Worm (Caenorhabditis elegans) whole organism, mixed stage, embryonic: ENCODE data around the gene C18H2.5.

Source experiments
- ceh-83 ChIP-seq: fragments of 200-800 bp; sonication (Bioruptor generic); optimal IDR thresholded peaks from 2 replicates; lab custom pipeline; 2018; ENCODE audit warnings: mild to moderate bottlenecking, missing genetic modification characterization, missing compliant biosample characterization
- drap-1 ChIP-seq: fragments of 200-800 bp; sonication (Bioruptor generic); optimal IDR thresholded peaks from 3 replicates; lab custom pipeline; 2018; ENCODE audit warnings: mild to moderate bottlenecking, missing genetic modification characterization, missing compliant biosample characterization
- elt-1 ChIP-seq: sonication (generic microtip); optimal IDR thresholded peaks from 2 replicates; lab custom pipeline; 2017; ENCODE audit warnings: missing genetic modification characterization, mild to moderate bottlenecking, missing compliant biosample characterization, antibody characterized with exemption, moderate library complexity, borderline replicate concordance; ENCODE audit not compliant: insufficient read depth
- lsy-2 ChIP-seq: fragments of 150-350 bp; optimal IDR thresholded peaks from 2 replicates; lab custom pipeline; 2014; ENCODE audit warnings: missing biosample characterization, missing genetic modification characterization
- nhr-237 ChIP-seq: fragments of 150-350 bp; optimal IDR thresholded peaks from 2 replicates; lab custom pipeline; 2014; ENCODE audit warnings: missing biosample characterization, missing genetic modification characterization
- nhr-28 ChIP-seq: fragments of 150-350 bp; optimal IDR thresholded peaks from 2 replicates; lab custom pipeline; 2014; ENCODE audit warnings: missing biosample characterization, missing genetic modification characterization
- nhr-76 ChIP-seq: sonication (generic microtip); optimal IDR thresholded peaks from 2 replicates; lab custom pipeline; 2017; ENCODE audit warnings: missing biosample characterization, missing genetic modification characterization
- snpc-4 ChIP-seq: fragments of 150-350 bp; optimal IDR thresholded peaks from 2 replicates; lab custom pipeline; 2014; ENCODE audit warnings: missing biosample characterization, missing genetic modification characterization
- sptf-1 ChIP-seq: sonication (generic microtip); optimal IDR thresholded peaks from 2 replicates; lab custom pipeline; 2017; ENCODE audit warnings: mild to moderate bottlenecking, missing genetic modification characterization, moderate library complexity, missing compliant biosample characterization

DNA sequence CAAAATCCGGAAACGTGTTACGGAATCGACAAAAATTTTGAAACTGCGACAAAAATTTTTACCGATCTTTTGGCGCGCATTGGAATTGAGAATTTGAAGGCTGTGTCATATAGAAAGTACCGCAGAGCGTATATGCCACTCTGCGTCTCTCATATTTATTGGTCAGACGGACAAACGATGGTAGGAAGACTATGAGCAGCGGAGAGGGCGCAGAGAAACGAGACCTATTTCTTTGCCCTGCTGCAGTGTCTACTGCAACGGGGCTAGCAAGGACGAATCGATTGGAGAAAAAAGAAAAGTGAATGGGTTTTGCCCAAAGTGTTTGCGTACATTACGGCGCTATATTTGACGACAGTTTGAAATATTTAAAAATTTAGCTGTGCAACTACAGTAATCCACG lies 15.9 kb upstream of the C18H2.5 start:
- no peak for TF ChIP-seq nhr-28 (tag; lab: Kevin White, UChicago)
- no peak for TF ChIP-seq ceh-83 (GFP tag; lab: Kevin White, UChicago)
- TF ChIP-seq lsy-2: peak; percentile 36
- no peak for TF ChIP-seq snpc-4 (tag; lab: Kevin White, UChicago)
- TF ChIP-seq nhr-237 (tag; lab: Kevin White, UChicago): peak; percentile 60
- no peak for TF ChIP-seq drap-1 (GFP tag; lab: Kevin White, UChicago)
- TF ChIP-seq elt-1 (tag; lab: Kevin White, UChicago): no peak
- peak; percentile 48 for TF ChIP-seq sptf-1 (tag; lab: Kevin White, UChicago)
- TF ChIP-seq nhr-76 (tag; lab: Kevin White, UChicago): no peak
